Worm (Caenorhabditis elegans): ENCODE data around the gene spe-41.

- TF ChIP-seq W03F9.2 (tag; optimal IDR thresholded peaks at IDR 0.05) (no peak), him-1 (tag; optimal IDR thresholded peaks at IDR 0.05) (no peak), dao-5 (tag; optimal IDR thresholded peaks at IDR 0.05) (no peak)
Measured at ce11 chrIII:3429761-3430160, 14.2 kb downstream of the spe-41 start.
